Worm (Caenorhabditis elegans) whole organism, midembryonic: ENCODE results near the gene arrd-28.

Source experiments
- T22C8.4 ChIP-seq: fragments of 200-800 bp; sonication (Bioruptor generic); IDR thresholded peaks from 2 replicates; pipeline ENCODE4 v1.3.6; 2022; ENCODE audit warnings: missing genetic modification characterization, missing compliant biosample characterization
- cog-1 ChIP-seq: sonication (generic microtip); optimal IDR thresholded peaks from 2 replicates; lab custom pipeline; 2016; ENCODE audit warnings: missing genetic modification characterization, missing compliant biosample characterization
- flt-1 ChIP-seq: fragments of 200-800 bp; sonication (Bioruptor generic); IDR thresholded peaks from 2 replicates; pipeline ENCODE4 v1.3.6; 2022; ENCODE audit warnings: missing genetic modification characterization, missing compliant biosample characterization
- klf-2 ChIP-seq: fragments of 200-800 bp; sonication (Bioruptor generic); conservative IDR thresholded peaks from 2 replicates; pipeline ENCODE4 v1.3.6; 2022; ENCODE audit warnings: missing genetic modification reagents, missing genetic modification characterization, missing compliant biosample characterization
- med-1 ChIP-seq: sonication (generic microtip); optimal IDR thresholded peaks from 2 replicates; lab custom pipeline; 2017; ENCODE audit warnings: missing genetic modification characterization, mild to moderate bottlenecking, missing compliant biosample characterization, antibody characterized with exemption, missing genetic modification reagents; ENCODE audit not compliant: insufficient read depth
- ref-1 ChIP-seq: fragments of 200-800 bp; sonication (Bioruptor generic); conservative IDR thresholded peaks from 2 replicates; pipeline ENCODE4 v1.3.6; 2022; ENCODE audit warnings: missing genetic modification reagents, missing genetic modification characterization, missing compliant biosample characterization
- tab-1 ChIP-seq: fragments of 200-800 bp; sonication (Bioruptor generic); IDR thresholded peaks from 2 replicates; pipeline ENCODE4 v1.3.6; 2022; ENCODE audit warnings: missing genetic modification characterization, missing compliant biosample characterization
- ztf-23 ChIP-seq: fragments of 200-800 bp; sonication (Bioruptor generic); IDR thresholded peaks from 2 replicates; pipeline ENCODE4 v1.3.6; 2022; ENCODE audit warnings: missing genetic modification reagents, missing genetic modification characterization, missing compliant biosample characterization
- ztf-29 ChIP-seq: fragments of 200-800 bp; sonication (Bioruptor generic); IDR thresholded peaks from 2 replicates; pipeline ENCODE4 v1.3.6; 2022; ENCODE audit warnings: missing genetic modification reagents, missing genetic modification characterization, missing compliant biosample characterization

arrd-28 gene

ce11 chrX:10183695-10184094, at the start of gene arrd-28:
TSS of gene arrd-28 (plus strand) at chrX:10183995.
- TF ChIP-seq ref-1 (GFP tag; lab: Robert Waterston, UW): no peak
- TF ChIP-seq flt-1 (GFP tag; lab: Robert Waterston, UW): no peak
- TF ChIP-seq ztf-23 (GFP tag; lab: Robert Waterston, UW): no peak
- TF ChIP-seq T22C8.4: no peak
- no peak for TF ChIP-seq cog-1
- TF ChIP-seq tab-1 (GFP tag; lab: Robert Waterston, UW): no peak
- TF ChIP-seq klf-2: no peak

DNA sequence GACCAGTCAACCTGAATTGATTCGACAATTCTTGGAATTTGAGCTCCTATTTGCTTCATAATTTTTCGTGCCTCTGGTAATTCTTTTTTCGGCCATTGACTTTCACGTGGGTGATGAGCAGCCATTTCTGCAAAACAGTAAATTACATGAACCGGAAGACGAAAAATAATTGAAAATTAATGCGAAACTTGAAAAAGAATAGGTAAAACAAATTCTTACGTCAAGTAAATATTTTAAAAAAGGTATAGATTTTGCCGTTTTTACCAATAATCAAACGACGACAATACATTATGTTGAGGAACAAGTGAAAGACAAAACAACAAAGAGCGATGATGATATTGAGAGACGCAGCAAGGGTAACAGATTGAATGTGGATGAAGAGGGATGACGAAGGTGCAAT, 45.3 kb upstream of the arrd-28 start, which contains the start of gene moc-1:
Gene moc-1 (minus strand): TSS at position 127 of the 400 bp plus-strand sequence.
- TF ChIP-seq T22C8.4 (no peak), ref-1 (GFP tag; lab: Robert Waterston, UW) (no peak), tab-1 (GFP tag; lab: Robert Waterston, UW) (no peak), ztf-29 (GFP tag; lab: Robert Waterston, UW) (no peak), ztf-23 (GFP tag; lab: Robert Waterston, UW) (no peak), med-1 (no peak), klf-2 (no peak), cog-1 (no peak), flt-1 (GFP tag; lab: Robert Waterston, UW) (no peak)

ce11 chrX:10141264-10141663, 42.5 kb upstream of the arrd-28 start:
- no peak for TF ChIP-seq klf-2
- TF ChIP-seq ref-1 (GFP tag; lab: Robert Waterston, UW): no peak
- TF ChIP-seq tab-1 (GFP tag; lab: Robert Waterston, UW): no peak
- TF ChIP-seq ztf-29 (GFP tag; lab: Robert Waterston, UW): no peak
- no peak for TF ChIP-seq T22C8.4
- no peak for TF ChIP-seq med-1
- no peak for TF ChIP-seq ztf-23 (GFP tag; lab: Robert Waterston, UW)
- no peak for TF ChIP-seq cog-1
- no peak for TF ChIP-seq flt-1 (GFP tag; lab: Robert Waterston, UW)

DNA sequence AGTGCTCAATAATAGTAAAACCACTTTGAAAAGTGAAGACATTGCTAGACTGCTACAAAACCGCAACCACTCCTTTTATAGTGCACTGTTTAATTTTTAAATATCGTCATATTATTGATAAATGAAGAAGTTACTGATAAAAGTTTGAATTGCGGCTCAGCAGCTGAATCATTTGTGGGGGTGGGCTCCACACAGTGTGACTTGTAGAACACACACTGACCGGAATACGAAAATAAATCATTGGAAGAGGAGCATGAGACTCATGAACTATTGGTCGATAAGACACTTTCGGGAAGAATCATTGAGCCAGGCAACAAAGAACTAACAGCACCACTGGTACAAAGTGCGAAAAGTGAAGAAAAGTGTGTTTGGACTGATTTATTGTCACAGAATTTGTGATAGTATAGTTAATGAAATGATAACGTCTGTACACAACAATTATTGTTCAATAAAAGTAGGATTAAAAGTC, 41.8 kb upstream of the arrd-28 start, which contains the start of gene oac-14:
Gene oac-14 (minus strand): TSS at position 51 of the 469 bp plus-strand sequence.
- TF ChIP-seq ref-1 (GFP tag; lab: Robert Waterston, UW): no peak
- no peak for TF ChIP-seq T22C8.4
- no peak for TF ChIP-seq ztf-29 (GFP tag; lab: Robert Waterston, UW)

DNA sequence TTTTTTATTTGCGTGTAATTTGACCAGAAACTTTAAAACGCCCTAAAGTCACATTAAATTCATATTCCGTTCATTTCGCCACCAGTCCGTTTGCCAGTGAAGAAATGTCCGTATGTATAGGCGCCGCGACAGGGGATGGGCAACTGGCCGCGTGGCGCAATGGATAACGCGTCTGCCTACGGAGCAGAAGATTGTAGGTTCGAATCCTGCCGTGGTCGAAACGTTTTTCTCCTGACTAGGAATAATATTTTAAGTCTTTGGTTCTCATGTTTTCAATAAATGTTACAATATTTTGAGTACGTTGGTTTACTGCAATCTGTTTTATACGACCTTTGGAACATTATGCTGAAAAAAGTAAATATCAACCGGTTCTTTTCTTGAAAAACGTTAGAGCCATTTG, 38.8 kb upstream of the arrd-28 start:
- peak; percentile 76 for TF ChIP-seq klf-2
- peak; percentile 60; the same call in 1 of the 2 replicates for TF ChIP-seq flt-1 (GFP tag; lab: Robert Waterston, UW)
- TF ChIP-seq tab-1 (GFP tag; lab: Robert Waterston, UW): no peak; the same call in 1 of the 2 replicates
- TF ChIP-seq ref-1 (GFP tag; lab: Robert Waterston, UW): no peak
- peak; percentile 51; the same call in 1 of the 2 replicates for TF ChIP-seq ztf-29 (GFP tag; lab: Robert Waterston, UW)
- TF ChIP-seq cog-1: no peak
- peak; percentile 13; the same call in 1 of the 2 replicates for TF ChIP-seq T22C8.4
- TF ChIP-seq ztf-23 (GFP tag; lab: Robert Waterston, UW): peak; percentile 78
- no peak for TF ChIP-seq med-1

DNA sequence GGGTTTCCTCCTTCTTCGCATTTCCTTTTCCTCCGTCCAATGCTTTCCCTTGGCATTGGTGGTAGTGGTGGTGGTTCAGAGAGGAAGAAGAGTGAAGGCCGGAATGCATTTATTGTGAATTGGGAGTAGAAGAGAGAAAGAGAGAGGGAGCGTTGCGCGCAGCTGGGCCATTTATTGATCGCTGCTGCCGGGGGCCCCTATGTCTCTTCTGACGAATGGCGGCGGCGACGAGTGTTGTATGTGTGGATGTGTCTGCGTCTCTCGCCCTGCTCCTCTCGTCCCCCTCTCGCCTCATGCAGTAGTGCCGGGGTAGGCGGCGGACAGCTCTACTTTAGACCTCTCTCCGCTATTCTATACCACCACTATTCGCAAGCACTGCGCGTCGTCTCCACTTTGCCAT, 37.2 kb upstream of the arrd-28 start, which contains the start of gene unc-115:
Gene unc-115 (plus strand): TSS at position 301 of the 400 bp plus-strand sequence.
- TF ChIP-seq cog-1: peak; percentile 75
- TF ChIP-seq ref-1 (GFP tag; lab: Robert Waterston, UW): no peak
- TF ChIP-seq klf-2: 0 out of 2 replicates have a peak, but pooled peaks have one; percentile 39
- TF ChIP-seq T22C8.4: peak; percentile 97
- peak; percentile 63; the same call in 1 of the 2 replicates for TF ChIP-seq ztf-23 (GFP tag; lab: Robert Waterston, UW)
- TF ChIP-seq flt-1 (GFP tag; lab: Robert Waterston, UW): peak; percentile 88
- TF ChIP-seq ztf-29 (GFP tag; lab: Robert Waterston, UW): 0 out of 2 replicates have a peak, but pooled peaks have one; percentile 4
- no peak for TF ChIP-seq med-1

- TF ChIP-seq klf-2 (no peak), ztf-29 (GFP tag; lab: Robert Waterston, UW) (no peak), tab-1 (GFP tag; lab: Robert Waterston, UW) (no peak), med-1 (no peak), ref-1 (GFP tag; lab: Robert Waterston, UW) (no peak), cog-1 (no peak), T22C8.4 (no peak), flt-1 (GFP tag; lab: Robert Waterston, UW) (no peak), ztf-23 (GFP tag; lab: Robert Waterston, UW) (no peak)
These were observed 36.6 kb upstream of the arrd-28 start for ce11 chrX:10147236-10147635.

DNA sequence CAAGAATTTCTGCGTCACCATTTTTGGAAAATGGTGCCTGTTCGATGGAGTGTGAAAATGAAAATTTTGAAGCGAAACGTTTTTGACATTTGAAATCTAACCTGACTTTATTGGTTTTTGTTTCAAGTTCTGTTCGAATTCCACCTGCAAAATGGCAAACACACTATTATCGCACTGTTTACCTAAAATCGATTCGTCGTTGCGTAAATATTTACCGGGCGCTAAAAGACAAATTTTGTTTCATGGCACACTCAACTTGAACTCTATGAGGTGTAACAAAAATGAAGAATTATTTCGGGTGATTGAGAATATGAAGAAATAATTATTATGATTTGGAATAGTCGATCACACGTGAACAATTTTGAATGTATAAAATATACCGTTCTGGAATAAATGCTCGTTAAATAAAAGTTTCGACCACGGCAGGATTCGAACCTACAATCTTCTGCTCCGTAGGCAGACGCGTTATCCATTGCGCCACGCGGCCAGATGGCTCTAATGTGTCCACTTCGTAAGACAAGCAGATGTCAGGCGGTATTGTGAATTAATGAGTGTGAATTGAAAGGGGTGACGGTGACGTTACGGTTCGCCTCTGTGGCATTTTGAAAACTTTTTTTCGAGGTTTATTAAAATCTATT, 35.4 kb upstream of the arrd-28 start:
- TF ChIP-seq flt-1 (GFP tag; lab: Robert Waterston, UW): peak; percentile 80
- peak; percentile 53; the same call in 1 of the 2 replicates for TF ChIP-seq ztf-23 (GFP tag; lab: Robert Waterston, UW)
- no peak for TF ChIP-seq T22C8.4

DNA sequence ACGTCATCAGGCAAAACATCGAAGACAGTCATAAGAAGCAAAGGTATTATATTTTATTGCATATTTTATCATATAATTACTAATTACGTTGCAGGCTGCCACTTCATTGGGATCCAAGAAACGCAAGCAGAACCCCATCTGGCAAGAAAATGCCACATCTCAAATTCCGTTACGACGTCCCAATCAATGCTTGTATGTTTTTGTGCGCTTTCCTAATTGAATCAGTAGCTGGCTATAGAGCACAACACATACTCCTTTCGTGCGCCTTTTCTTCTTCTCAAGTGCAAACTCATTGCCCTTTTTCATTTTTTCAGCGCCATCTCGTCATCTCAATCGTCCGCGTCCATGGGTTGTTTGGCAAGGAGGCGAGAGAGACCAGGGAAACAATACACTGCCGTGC, 32.9 kb upstream of the arrd-28 start:
- no peak for TF ChIP-seq ztf-29 (GFP tag; lab: Robert Waterston, UW)
- TF ChIP-seq cog-1: no peak
- no peak for TF ChIP-seq med-1
- TF ChIP-seq klf-2: no peak
- TF ChIP-seq tab-1 (GFP tag; lab: Robert Waterston, UW): no peak
- no peak for TF ChIP-seq T22C8.4
- TF ChIP-seq ztf-23 (GFP tag; lab: Robert Waterston, UW): no peak
- no peak for TF ChIP-seq flt-1 (GFP tag; lab: Robert Waterston, UW)
- TF ChIP-seq ref-1 (GFP tag; lab: Robert Waterston, UW): no peak

- no peak for TF ChIP-seq klf-2
These were observed 29.4 kb upstream of the arrd-28 start, which contains the start of gene F09B9.5 for ce11 chrX:10154317-10154942. TSS of gene F09B9.5 (plus strand) at chrX:10154817.
